Worm (Caenorhabditis elegans): ENCODE results near the gene pbs-6.

pbs-6 gene

DNA sequence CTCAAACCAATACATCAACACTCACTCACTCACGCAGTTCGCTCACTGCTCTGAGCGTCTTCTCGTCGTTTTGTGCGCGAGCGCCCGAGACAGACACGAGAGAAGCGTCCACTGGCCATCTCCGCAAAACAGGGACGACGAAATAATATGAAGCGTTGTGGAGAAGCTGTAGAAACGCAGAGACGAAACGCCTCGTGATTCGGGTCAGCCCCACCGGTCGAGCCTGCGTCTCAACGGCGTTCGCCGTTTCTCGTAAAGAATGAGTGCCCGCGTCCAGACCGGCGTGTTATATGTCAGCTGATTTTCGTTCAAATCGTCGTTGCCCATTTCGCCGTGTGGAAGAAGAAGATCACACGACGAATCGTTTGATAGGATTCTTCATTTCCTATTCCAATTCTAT lies 16.4 kb downstream of the pbs-6 start, which contains the start of gene fbxl-1 (continued):
- TF ChIP-seq ceh-19 (GFP tag; optimal IDR thresholded peaks at IDR 0.05): no peak
- TF ChIP-seq madf-2 (tag; optimal IDR thresholded peaks at IDR 0.05): no peak
- no peak for TF ChIP-seq unc-86 (tag; optimal IDR thresholded peaks at IDR 0.05)
- TF ChIP-seq fax-1 (tag; optimal IDR thresholded peaks at IDR 0.05): no peak
- TF ChIP-seq ceh-34 (tag; optimal IDR thresholded peaks at IDR 0.05): peak; percentile 73
- TF ChIP-seq nhr-11 (tag; optimal IDR thresholded peaks at IDR 0.05): no peak
- no peak for TF ChIP-seq fkh-10 (GFP tag; optimal IDR thresholded peaks at IDR 0.05)
- TF ChIP-seq odd-2 (tag; optimal IDR thresholded peaks at IDR 0.05): no peak
- TF ChIP-seq ceh-18 (tag; optimal IDR thresholded peaks at IDR 0.05): peak; percentile 57
- TF ChIP-seq hlh-15 (tag; optimal IDR thresholded peaks at IDR 0.05): no peak
- no peak for TF ChIP-seq sox-4 (tag; optimal IDR thresholded peaks at IDR 0.05)
- TF ChIP-seq ceh-30 (tag; optimal IDR thresholded peaks at IDR 0.05): no peak
- no peak for TF ChIP-seq ets-4 (tag; optimal IDR thresholded peaks at IDR 0.05)
- no peak for TF ChIP-seq nhr-232 (tag; optimal IDR thresholded peaks at IDR 0.05)
- peak; percentile 58 for TF ChIP-seq ceh-31 (tag; optimal IDR thresholded peaks at IDR 0.05)
- TF ChIP-seq pag-3 (tag; optimal IDR thresholded peaks at IDR 0.05; ENCODE audit: borderline replicate concordance): no peak
- no peak for TF ChIP-seq hlh-6 (tag; optimal IDR thresholded peaks at IDR 0.05)
- no peak for TF ChIP-seq K02D7.2 (tag; optimal IDR thresholded peaks at IDR 0.05)
- TF ChIP-seq sdc-2 (tag; optimal IDR thresholded peaks at IDR 0.05): no peak
- TF ChIP-seq ceh-2 (tag; optimal IDR thresholded peaks at IDR 0.05): no peak
- TF ChIP-seq ceh-14 (tag; optimal IDR thresholded peaks at IDR 0.05): peak; percentile 13
- TF ChIP-seq K09A11.1 (tag; optimal IDR thresholded peaks at IDR 0.05; ENCODE audit: insufficient read depth): no peak
- no peak for TF ChIP-seq ama-1 (optimal IDR thresholded peaks at IDR 0.05)
- TF ChIP-seq pqm-1 (tag; optimal IDR thresholded peaks at IDR 0.05): no peak
- TF ChIP-seq ahr-1 (tag; optimal IDR thresholded peaks at IDR 0.05): no peak
- TF ChIP-seq fkh-6 (tag; optimal IDR thresholded peaks at IDR 0.05): no peak
- no peak for TF ChIP-seq elt-4 (tag; optimal IDR thresholded peaks at IDR 0.05)
- peak; percentile 77 for TF ChIP-seq unc-55 (GFP tag; optimal IDR thresholded peaks at IDR 0.05)
- TF ChIP-seq hlh-13 (GFP tag; optimal IDR thresholded peaks at IDR 0.05): no peak
- TF ChIP-seq pha-2 (tag; optimal IDR thresholded peaks at IDR 0.05): no peak
- no peak for TF ChIP-seq mec-3 (tag; optimal IDR thresholded peaks at IDR 0.05; ENCODE audit: borderline replicate concordance)
- peak; percentile 1 for TF ChIP-seq unc-42 (tag; optimal IDR thresholded peaks at IDR 0.05)

DNA sequence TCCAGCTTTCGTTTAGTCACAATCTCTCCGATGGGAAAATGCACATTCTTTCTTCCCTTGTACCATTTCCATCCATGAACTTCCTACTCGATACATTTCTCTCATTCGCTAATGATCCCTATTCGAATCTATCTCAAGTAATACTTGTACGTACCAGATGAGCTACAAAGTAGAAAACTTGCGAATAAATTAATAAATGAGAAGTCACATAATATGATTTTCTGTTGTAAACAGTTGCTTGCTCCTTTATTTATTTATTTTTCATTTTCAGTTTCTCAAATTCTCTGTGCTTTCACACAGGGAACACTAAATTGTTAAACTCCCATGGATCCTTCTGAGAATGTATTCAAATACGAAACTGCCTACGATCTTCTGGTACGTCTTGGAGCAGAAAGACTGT lies 17.7 kb downstream of the pbs-6 start, which contains the start of gene rfs-1:
rfs-1 (plus strand) TSS at position 301 of the 400 bp plus-strand sequence.
- TF ChIP-seq nhr-11 (tag; optimal IDR thresholded peaks at IDR 0.05) (no peak), zip-5 (tag; optimal IDR thresholded peaks at IDR 0.05) (no peak), ceh-14 (tag; optimal IDR thresholded peaks at IDR 0.05) (no peak), ahr-1 (tag; optimal IDR thresholded peaks at IDR 0.05) (no peak), unc-86 (tag; optimal IDR thresholded peaks at IDR 0.05) (no peak), fax-1 (tag; optimal IDR thresholded peaks at IDR 0.05) (no peak), mec-3 (tag; optimal IDR thresholded peaks at IDR 0.05; ENCODE audit: borderline replicate concordance) (no peak), hlh-15 (tag; optimal IDR thresholded peaks at IDR 0.05) (no peak), fkh-10 (GFP tag; optimal IDR thresholded peaks at IDR 0.05) (no peak), sdc-2 (tag; optimal IDR thresholded peaks at IDR 0.05) (no peak), tbx-7 (tag; optimal IDR thresholded peaks at IDR 0.05) (no peak), pqm-1 (tag; optimal IDR thresholded peaks at IDR 0.05) (no peak), T23F11.4 (GFP tag; optimal IDR thresholded peaks at IDR 0.05) (no peak), elt-4 (tag; optimal IDR thresholded peaks at IDR 0.05) (no peak), ets-4 (tag; optimal IDR thresholded peaks at IDR 0.05) (no peak), K02D7.2 (tag; optimal IDR thresholded peaks at IDR 0.05) (no peak), unc-55 (GFP tag; optimal IDR thresholded peaks at IDR 0.05) (no peak), rnt-1 (tag; optimal IDR thresholded peaks at IDR 0.05) (no peak)

ce11 chrIII:8224769-8225168 lies 19.1 kb downstream of the pbs-6 start, which contains the start of gene mob-4:
TSS of gene mob-4 (plus strand) at chrIII:8225097.
- no peak for TF ChIP-seq pqm-1 (tag; optimal IDR thresholded peaks at IDR 0.05)
- no peak for TF ChIP-seq ceh-6 (GFP tag; optimal IDR thresholded peaks at IDR 0.05)
- TF ChIP-seq dmd-4 (tag; optimal IDR thresholded peaks at IDR 0.05; ENCODE audit: borderline replicate concordance): no peak
- TF ChIP-seq Y22D7AL.16 (tag; optimal IDR thresholded peaks at IDR 0.05): no peak
- no peak for TF ChIP-seq elt-2 (tag; optimal IDR thresholded peaks at IDR 0.05)
- no peak for TF ChIP-seq ceh-34 (tag; optimal IDR thresholded peaks at IDR 0.05)
- TF ChIP-seq hlh-8 (tag; optimal IDR thresholded peaks at IDR 0.05): no peak
- no peak for TF ChIP-seq dve-1 (tag; optimal IDR thresholded peaks at IDR 0.05)
- no peak for TF ChIP-seq ceh-14 (tag; optimal IDR thresholded peaks at IDR 0.05)
- no peak for TF ChIP-seq K02D7.2 (tag; optimal IDR thresholded peaks at IDR 0.05)
- TF ChIP-seq unc-86 (tag; optimal IDR thresholded peaks at IDR 0.05): no peak
- no peak for TF ChIP-seq pha-4 (tag; optimal IDR thresholded peaks at IDR 0.05)
- no peak for TF ChIP-seq ceh-45 (GFP tag; IDR thresholded peaks at IDR 0.05)
- TF ChIP-seq pax-1 (tag; optimal IDR thresholded peaks at IDR 0.05): no peak
- TF ChIP-seq ttx-3 (tag; optimal IDR thresholded peaks at IDR 0.05): no peak
- no peak for TF ChIP-seq ceh-24 (tag; optimal IDR thresholded peaks at IDR 0.05)
- TF ChIP-seq ceh-31 (tag; optimal IDR thresholded peaks at IDR 0.05): no peak
- TF ChIP-seq unc-42 (tag; optimal IDR thresholded peaks at IDR 0.05): no peak
- TF ChIP-seq npax-4 (tag; optimal IDR thresholded peaks at IDR 0.05): no peak
- no peak for TF ChIP-seq sox-2 (GFP tag; IDR thresholded peaks at IDR 0.05)

Measured in whole organism, late embryonic.